Fruit fly (Drosophila melanogaster): ENCODE results near the gene CG6431.

DNA sequence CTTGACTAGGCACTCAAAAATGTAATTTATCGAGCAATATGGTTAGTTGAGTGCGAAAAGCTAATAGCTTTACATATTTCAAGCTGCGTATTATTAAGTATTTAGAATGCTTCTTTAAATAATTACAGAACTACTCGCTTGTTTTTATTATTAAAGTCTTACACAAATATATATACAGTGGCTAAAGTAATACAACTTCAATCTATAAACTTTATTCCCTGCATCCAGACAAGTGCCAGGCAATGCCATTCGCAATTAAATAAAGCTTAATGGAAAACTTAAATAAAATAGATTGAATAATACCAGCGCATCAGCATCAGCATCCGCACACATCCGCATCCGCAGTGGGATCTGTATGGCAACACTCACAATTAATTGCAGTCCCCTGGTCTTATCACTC lies 17.7 kb upstream of the CG6431 start:
- TF ChIP-seq usp (GFP tag; optimal IDR thresholded peaks at IDR 0.05): no peak
- TF ChIP-seq Jra (GFP tag; optimal IDR thresholded peaks at IDR 0.05): no peak
- no peak for TF ChIP-seq CG32264 (GFP tag; optimal IDR thresholded peaks at IDR 0.05)
- TF ChIP-seq br (GFP tag; optimal IDR thresholded peaks at IDR 0.05): no peak
